Worm (Caenorhabditis elegans) whole organism, L2 larva: ENCODE data around the gene nspc-19.
A peak's percentile ranks its signal among the peaks of the same experiment; 100 is the strongest.

ENCODE experiments used
- blmp-1 ChIP-seq: sonication (generic microtip); optimal IDR thresholded peaks from 2 replicates; lab custom pipeline; 2017; ENCODE audit warnings: missing genetic modification characterization, mild to moderate bottlenecking, missing compliant biosample characterization, antibody characterized with exemption, moderate library complexity; ENCODE audit not compliant: insufficient read depth
- nhr-11 ChIP-seq: fragments of 150-350 bp; optimal IDR thresholded peaks from 2 replicates; lab custom pipeline; 2014; ENCODE audit warnings: missing biosample characterization, missing genetic modification characterization
- nhr-77 ChIP-seq: fragments of 150-350 bp; optimal IDR thresholded peaks from 2 replicates; lab custom pipeline; 2014; ENCODE audit warnings: missing biosample characterization, missing genetic modification characterization
- snpc-4 ChIP-seq: fragments of 150-350 bp; optimal IDR thresholded peaks from 2 replicates; lab custom pipeline; 2014; ENCODE audit warnings: missing biosample characterization, missing genetic modification characterization
- unc-55 ChIP-seq: fragments of 150-350 bp; sonication (generic microtip); optimal IDR thresholded peaks from 3 replicates; lab custom pipeline; 2014; ENCODE audit warnings: missing biosample characterization, missing genetic modification reagents, missing genetic modification characterization
- unc-62 ChIP-seq: fragments of 150-350 bp; optimal IDR thresholded peaks from 2 replicates; lab custom pipeline; 2014; ENCODE audit warnings: missing biosample characterization, missing genetic modification reagents, missing genetic modification characterization

DNA sequence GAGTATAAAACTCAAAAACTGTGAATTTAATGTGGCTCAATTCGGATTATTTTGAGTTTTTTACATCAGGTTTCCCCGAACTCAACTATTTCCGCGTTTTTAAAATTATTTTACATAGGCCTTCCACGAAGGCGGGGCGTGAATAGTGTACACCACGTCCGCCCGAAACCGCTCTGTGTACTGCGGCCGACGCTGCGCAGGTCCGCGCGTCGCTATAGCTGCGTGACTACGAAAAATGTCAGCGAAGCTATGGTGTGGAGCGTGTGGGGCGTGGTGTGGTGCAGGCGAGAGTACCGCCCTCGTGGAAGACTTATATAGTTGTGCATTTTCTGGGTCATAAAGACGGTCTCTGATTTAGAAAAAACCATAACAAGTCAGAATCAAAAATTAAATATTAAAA lies 10.7 kb upstream of the nspc-19 start:
- TF ChIP-seq snpc-4 (tag; lab: Kevin White, UChicago) (peak; percentile 45), unc-55 (GFP tag; lab: Kevin White, UChicago) (no peak), nhr-11 (no peak), nhr-77 (tag; lab: Kevin White, UChicago) (no peak), blmp-1 (tag; lab: Kevin White, UChicago) (no peak), unc-62 (no peak)
